Fruit fly (Drosophila melanogaster) whole organism, embryonic: ENCODE results near the gene Pph13.

Experiments
- ATbp ChIP-seq: fragments of 200-800 bp; sonication (Bioruptor generic); optimal IDR thresholded peaks from 2 replicates; lab custom pipeline; 2017; ENCODE audit warnings: missing biosample characterization, mild to moderate bottlenecking, missing genetic modification characterization, missing genetic modification reagents
- Awh ChIP-seq: fragments of 200-800 bp; sonication (Bioruptor generic); IDR thresholded peaks from 2 replicates; pipeline ENCODE4, ENCODE4 v1.3.6; 2022; ENCODE audit warnings: missing biosample characterization, missing genetic modification characterization
- CG1024 ChIP-seq: fragments of 200-800 bp; sonication (Bioruptor generic); IDR thresholded peaks from 2 replicates; pipeline ENCODE4 v1.3.6; 2022; ENCODE audit warnings: missing biosample characterization, missing genetic modification characterization
- CG11247 ChIP-seq: fragments of 200-800 bp; sonication (Bioruptor generic); IDR thresholded peaks from 2 replicates; pipeline ENCODE4 v1.3.6; 2022; ENCODE audit warnings: missing biosample characterization, missing genetic modification characterization
- CG12659 ChIP-seq: fragments of 200-800 bp; sonication (Bioruptor generic); optimal IDR thresholded peaks from 3 replicates; lab custom pipeline; 2017; ENCODE audit warnings: mild to moderate bottlenecking, missing biosample characterization, missing genetic modification reagents, missing genetic modification characterization
- CG14014 ChIP-seq: fragments of 200-800 bp; sonication (Bioruptor generic); IDR thresholded peaks from 2 replicates; pipeline ENCODE4 v1.3.6; 2022; ENCODE audit warnings: missing biosample characterization, missing genetic modification characterization
- CG14441 ChIP-seq: fragments of 200-800 bp; sonication (Bioruptor generic); IDR thresholded peaks from 2 replicates; pipeline ENCODE4 v1.3.6; 2022; ENCODE audit warnings: missing biosample characterization, missing genetic modification characterization
- CG14667 ChIP-seq: fragments of 200-800 bp; sonication (Bioruptor generic); IDR thresholded peaks from 2 replicates; pipeline ENCODE4 v1.3.6; 2022; ENCODE audit warnings: missing biosample characterization, missing genetic modification characterization
- CG15269 ChIP-seq: fragments of 200-800 bp; sonication (Bioruptor generic); optimal IDR thresholded peaks from 2 replicates; lab custom pipeline; 2018; ENCODE audit warnings: missing biosample characterization, mild to moderate bottlenecking, missing genetic modification characterization, moderate library complexity
- CG17186 ChIP-seq: fragments of 200-800 bp; sonication (Bioruptor generic); optimal IDR thresholded peaks from 3 replicates; lab custom pipeline; 2017; ENCODE audit warnings: missing biosample characterization, missing genetic modification reagents, missing genetic modification characterization
- CG17359 ChIP-seq: fragments of 200-800 bp; sonication (Bioruptor generic); optimal IDR thresholded peaks from 3 replicates; lab custom pipeline; 2018; ENCODE audit warnings: missing biosample characterization, mild to moderate bottlenecking, missing genetic modification characterization, moderate library complexity
- CG17612 ChIP-seq: fragments of 200-800 bp; sonication (Bioruptor generic); IDR thresholded peaks from 2 replicates; pipeline ENCODE4 v1.3.6; 2022; ENCODE audit warnings: missing biosample characterization, missing genetic modification characterization
- CG17829 ChIP-seq: fragments of 200-800 bp; optimal IDR thresholded peaks from 2 replicates; lab custom pipeline; 2019; ENCODE audit warnings: missing biosample characterization, mild to moderate bottlenecking, missing genetic modification characterization, moderate library complexity
- CG18476 ChIP-seq: fragments of 200-800 bp; sonication (Bioruptor generic); optimal IDR thresholded peaks from 2 replicates; lab custom pipeline; 2016; ENCODE audit warnings: missing biosample characterization, mild to moderate bottlenecking, missing genetic modification characterization
- CG18619 ChIP-seq: fragments of 200-800 bp; sonication (Bioruptor generic); optimal IDR thresholded peaks from 3 replicates; lab custom pipeline; 2017; ENCODE audit warnings: missing biosample characterization, mild to moderate bottlenecking, missing genetic modification characterization
- CG32767 ChIP-seq: fragments of 200-800 bp; sonication (Bioruptor generic); IDR thresholded peaks from 2 replicates; pipeline ENCODE4 v1.3.6; 2022; ENCODE audit warnings: missing biosample characterization, missing genetic modification characterization
- CG34224 ChIP-seq: fragments of 200-800 bp; sonication (Bioruptor generic); IDR thresholded peaks from 3 replicates; pipeline ENCODE4 v1.3.6; 2022; ENCODE audit warnings: missing biosample characterization, missing genetic modification characterization; ENCODE audit not compliant: partially characterized antibody
- CG43689 ChIP-seq: fragments of 200-800 bp; sonication (Bioruptor generic); IDR thresholded peaks from 2 replicates; pipeline ENCODE4 v1.3.6; 2022; ENCODE audit warnings: missing biosample characterization, missing genetic modification characterization
- CG5180 ChIP-seq: fragments of 200-800 bp; sonication (Bioruptor generic); optimal IDR thresholded peaks from 3 replicates; lab custom pipeline; 2017; ENCODE audit warnings: missing biosample characterization, missing genetic modification characterization, mild to moderate bottlenecking, moderate library complexity, missing genetic modification reagents
- CG7357 ChIP-seq: fragments of 200-800 bp; sonication (Bioruptor generic); IDR thresholded peaks from 3 replicates; pipeline ENCODE4 v1.3.6; 2022; ENCODE audit warnings: missing biosample characterization, missing genetic modification characterization
- CG8944 ChIP-seq: fragments of 200-800 bp; sonication (Bioruptor generic); optimal IDR thresholded peaks from 3 replicates; lab custom pipeline; 2016; ENCODE audit warnings: missing biosample characterization, missing genetic modification characterization
- CG9215 ChIP-seq: fragments of 200-800 bp; sonication (Bioruptor generic); IDR thresholded peaks from 2 replicates; pipeline ENCODE4 v1.3.6; 2022; ENCODE audit warnings: missing biosample characterization, missing genetic modification characterization
- Camta ChIP-seq: fragments of 200-800 bp; sonication (Bioruptor generic); optimal IDR thresholded peaks from 2 replicates; lab custom pipeline; 2016; ENCODE audit warnings: missing biosample characterization, missing genetic modification characterization
- Chrac-16 ChIP-seq: fragments of 200-800 bp; sonication (Bioruptor generic); optimal IDR thresholded peaks from 3 replicates; lab custom pipeline; 2016; ENCODE audit warnings: missing biosample characterization, missing genetic modification characterization
- E2f1 ChIP-seq: fragments of 200-800 bp; sonication (Bioruptor generic); IDR thresholded peaks from 2 replicates; pipeline ENCODE4 v1.3.6; 2022; ENCODE audit warnings: missing biosample characterization, missing genetic modification characterization
- E2f2 ChIP-seq: fragments of 200-800 bp; sonication (Bioruptor generic); IDR thresholded peaks from 2 replicates; pipeline ENCODE4 v1.3.6; 2022; ENCODE audit warnings: missing biosample characterization, missing genetic modification characterization
- HHEX ChIP-seq: fragments of 200-800 bp; sonication (Bioruptor generic); optimal IDR thresholded peaks from 3 replicates; lab custom pipeline; 2017; ENCODE audit warnings: missing biosample characterization, mild to moderate bottlenecking, missing genetic modification characterization, missing genetic modification reagents
- Lpt ChIP-seq: fragments of >200 bp; optimal IDR thresholded peaks from 2 replicates; lab custom pipeline; 2018; ENCODE audit warnings: missing biosample characterization, missing genetic modification characterization
- NFAT ChIP-seq: fragments of 200-800 bp; sonication (Bioruptor generic); IDR thresholded peaks from 2 replicates; pipeline ENCODE4 v1.3.6; 2022; ENCODE audit warnings: missing biosample characterization, missing genetic modification characterization
- Oli ChIP-seq: fragments of 200-800 bp; sonication (Bioruptor generic); optimal IDR thresholded peaks from 2 replicates; lab custom pipeline; 2018; ENCODE audit warnings: missing biosample characterization, mild to moderate bottlenecking, missing genetic modification characterization, moderate library complexity
- Usf ChIP-seq: fragments of 200-800 bp; sonication (Bioruptor generic); optimal IDR thresholded peaks from 2 replicates; lab custom pipeline; 2017; ENCODE audit warnings: missing genotype, missing biosample characterization, missing genetic modification characterization
- amos ChIP-seq: fragments of 200-800 bp; sonication (Bioruptor generic); IDR thresholded peaks from 2 replicates; pipeline ENCODE4 v1.3.6; 2022; ENCODE audit warnings: missing biosample characterization, missing genetic modification characterization; ENCODE audit not compliant: partially characterized antibody
- caup ChIP-seq: fragments of 200-800 bp; sonication (Bioruptor generic); optimal IDR thresholded peaks from 3 replicates; lab custom pipeline; 2017; ENCODE audit warnings: missing biosample characterization, mild to moderate bottlenecking, missing genetic modification characterization, moderate library complexity; ENCODE audit not compliant: severe bottlenecking
- croc ChIP-seq: fragments of 200-800 bp; sonication (Bioruptor generic); conservative IDR thresholded peaks from 3 replicates; pipeline ENCODE4 v1.3.6; 2022; ENCODE audit warnings: missing biosample characterization, missing genetic modification characterization
- crol ChIP-seq: fragments of 200-800 bp; sonication (Bioruptor generic); IDR thresholded peaks from 2 replicates; pipeline ENCODE4 v1.3.6; 2022; ENCODE audit warnings: missing biosample characterization, missing genetic modification characterization
- da ChIP-seq: fragments of 200-800 bp; sonication (Bioruptor generic); optimal IDR thresholded peaks from 2 replicates; lab custom pipeline; 2016; ENCODE audit warnings: missing biosample characterization, missing genetic modification characterization
- dati ChIP-seq: fragments of 200-800 bp; sonication (Bioruptor generic); IDR thresholded peaks from 2 replicates; pipeline ENCODE4 v1.3.6; 2022; ENCODE audit warnings: missing biosample characterization, missing genetic modification characterization
- dmrt11E ChIP-seq: fragments of 200-800 bp; sonication (Bioruptor generic); optimal IDR thresholded peaks from 3 replicates; lab custom pipeline; 2018; ENCODE audit warnings: missing biosample characterization, mild to moderate bottlenecking, missing genetic modification characterization, moderate library complexity
- ewg ChIP-seq: fragments of 200-800 bp; sonication (Bioruptor generic); optimal IDR thresholded peaks from 3 replicates; lab custom pipeline; 2017; ENCODE audit warnings: mild to moderate bottlenecking, missing biosample characterization, missing genetic modification reagents, missing genetic modification characterization
- fd3F ChIP-seq: fragments of 200-800 bp; sonication (Bioruptor generic); optimal IDR thresholded peaks from 2 replicates; lab custom pipeline; 2018; ENCODE audit warnings: missing biosample characterization, mild to moderate bottlenecking, missing genetic modification characterization, moderate library complexity
- gsb ChIP-seq: fragments of 200-800 bp; sonication (Bioruptor generic); IDR thresholded peaks from 2 replicates; pipeline ENCODE4 v1.3.6; 2022; ENCODE audit warnings: missing biosample characterization, missing genetic modification characterization
- hkb ChIP-seq, 2 experiments: fragments of 200-800 bp in 1 of 2; fragments of >200 bp in 1 of 2; sonication (Bioruptor generic) in 1 of 2; IDR thresholded peaks in 1 of 2; optimal IDR thresholded peaks in 1 of 2; 2 replicates each; pipeline versions ENCODE4 v1.3.6 to Lab custom; 2017 to 2022; ENCODE audit warnings: missing biosample characterization in 1 of 2, missing genetic modification characterization in 1 of 2
- inv ChIP-seq: fragments of 200-800 bp; sonication (Bioruptor generic); IDR thresholded peaks from 2 replicates; pipeline ENCODE4 v1.3.6; 2022; ENCODE audit warnings: missing biosample characterization, missing genetic modification characterization; ENCODE audit not compliant: partially characterized antibody
- kah ChIP-seq: fragments of 200-800 bp; sonication (Bioruptor generic); optimal IDR thresholded peaks from 2 replicates; lab custom pipeline; 2018; ENCODE audit warnings: missing biosample characterization, mild to moderate bottlenecking, missing genetic modification characterization
- org-1 ChIP-seq: fragments of 200-800 bp; sonication (Bioruptor generic); optimal IDR thresholded peaks from 2 replicates; lab custom pipeline; 2017; ENCODE audit warnings: missing biosample characterization, missing genetic modification characterization
- pum ChIP-seq: fragments of 200-800 bp; sonication (Bioruptor generic); optimal IDR thresholded peaks from 2 replicates; lab custom pipeline; 2016; ENCODE audit warnings: missing biosample characterization, missing genetic modification characterization
- sob ChIP-seq: fragments of 200-800 bp; sonication (Bioruptor generic); IDR thresholded peaks from 2 replicates; pipeline ENCODE4 v1.3.6; 2022; ENCODE audit warnings: missing biosample characterization, missing genetic modification characterization
- stwl ChIP-seq: fragments of 200-800 bp; sonication (Bioruptor generic); optimal IDR thresholded peaks from 3 replicates; lab custom pipeline; 2018; ENCODE audit warnings: missing biosample characterization, mild to moderate bottlenecking, missing genetic modification characterization, moderate library complexity
- vfl ChIP-seq: fragments of 200-800 bp; sonication (Bioruptor generic); optimal IDR thresholded peaks from 2 replicates; lab custom pipeline; 2016; ENCODE audit warnings: missing biosample characterization, missing genetic modification characterization

Pph13 gene

DNA sequence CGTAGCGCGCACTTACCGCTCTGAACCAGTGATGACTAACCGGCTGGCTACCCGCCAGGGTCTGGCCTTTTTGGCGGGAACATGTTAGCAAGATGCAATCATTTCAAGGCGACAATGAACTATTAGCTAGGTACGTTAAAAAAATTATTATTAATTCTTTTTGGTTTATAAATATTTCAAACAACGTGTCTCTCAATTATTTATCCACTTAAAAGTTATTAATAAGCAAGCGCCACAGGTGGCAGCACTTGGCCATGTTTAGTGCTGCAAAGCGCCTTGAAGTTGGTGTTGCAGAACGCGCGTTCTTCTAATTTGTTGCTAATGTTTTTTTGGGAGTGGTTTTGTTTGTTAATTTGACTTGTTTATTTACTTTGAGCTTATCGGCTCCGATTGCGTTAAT lies 3.1 kb upstream of the Pph13 start, which contains the start of the genes Ipk2 and cold (continued):
- TF ChIP-seq CG5180 (GFP tag; lab: Kevin White, UChicago): peak; percentile 27
- TF ChIP-seq CG11247: peak; percentile 64
- peak; percentile 87 for TF ChIP-seq caup
- peak; percentile 75 for TF ChIP-seq E2f1 (GFP tag; lab: Robert Waterston, UW)
- TF ChIP-seq CG17612 (GFP tag; lab: Robert Waterston, UW): peak; percentile 14; the same call in 1 of the 2 replicates
- TF ChIP-seq Oli (tag; lab: Kevin White, UChicago): peak; percentile 71
- TF ChIP-seq crol (GFP tag; lab: Robert Waterston, UW): no peak
- peak; percentile 84 for TF ChIP-seq HHEX (GFP tag; lab: Kevin White, UChicago)
- TF ChIP-seq gsb: 0 out of 2 replicates have a peak, but pooled peaks have one; percentile 5
- TF ChIP-seq inv (GFP tag; lab: Robert Waterston, UW): no peak
- no peak for TF ChIP-seq CG15269 (tag; lab: Kevin White, UChicago)
- TF ChIP-seq dati (GFP tag; lab: Robert Waterston, UW): no peak
- no peak for TF ChIP-seq Lpt (GFP tag; lab: Kevin White, UChicago)
- TF ChIP-seq CG9215: peak; percentile 80
- TF ChIP-seq CG32767: peak; percentile 44; the same call in 1 of the 2 replicates
- TF ChIP-seq stwl (tag; lab: Kevin White, UChicago): peak; percentile 66
- TF ChIP-seq CG14667: peak; percentile 58
- TF ChIP-seq amos (GFP tag; lab: Robert Waterston, UW): no peak; the same call in 1 of the 2 replicates
- TF ChIP-seq CG1024 (GFP tag; lab: Robert Waterston, UW): peak; percentile 63; the same call in 1 of the 2 replicates
- peak; percentile 63; the same call in 1 of the 2 replicates for TF ChIP-seq CG14014 (GFP tag; lab: Robert Waterston, UW)
- TF ChIP-seq CG17359 (tag; lab: Kevin White, UChicago): peak; percentile 62
- peak; percentile 56 for TF ChIP-seq ATbp (GFP tag; lab: Kevin White, UChicago)
- TF ChIP-seq vfl (GFP tag; lab: Kevin White, UChicago): peak; percentile 85
- TF ChIP-seq NFAT: no peak; the same call in 1 of the 2 replicates
- peak; percentile 92 for TF ChIP-seq hkb (optimal IDR thresholded peaks at IDR 0.05; lab: Kevin White, UChicago)
- peak; percentile 67 for TF ChIP-seq hkb (GFP tag; IDR thresholded peaks at IDR 0.05; lab: Robert Waterston, UW)
- peak; percentile 94 for TF ChIP-seq CG17186 (GFP tag; lab: Kevin White, UChicago)
- TF ChIP-seq sob (GFP tag; lab: Robert Waterston, UW): peak; percentile 86; the same call in 1 of the 2 replicates
- TF ChIP-seq ewg (GFP tag; lab: Kevin White, UChicago): peak; percentile 83
- no peak for TF ChIP-seq Awh (GFP tag; lab: Robert Waterston, UW)
- peak; percentile 93 for TF ChIP-seq CG12659 (GFP tag; lab: Kevin White, UChicago)
- TF ChIP-seq org-1 (GFP tag; lab: Kevin White, UChicago): peak; percentile 48
- TF ChIP-seq CG7357 (GFP tag; lab: Robert Waterston, UW): peak; percentile 57; the same call in 1 of the 3 replicates
- TF ChIP-seq CG17829 (tag; lab: Kevin White, UChicago): peak; percentile 77
- peak; percentile 78 for TF ChIP-seq E2f2 (GFP tag; lab: Robert Waterston, UW)
- peak; percentile 81 for TF ChIP-seq pum (GFP tag; lab: Kevin White, UChicago)
- TF ChIP-seq croc (GFP tag; lab: Robert Waterston, UW): peak; percentile 64
- TF ChIP-seq Chrac-16 (GFP tag; lab: Kevin White, UChicago): peak; percentile 78
- peak; percentile 85 for TF ChIP-seq CG18619 (GFP tag; lab: Kevin White, UChicago)
- peak; percentile 85 for TF ChIP-seq CG18476
- TF ChIP-seq Camta (GFP tag; lab: Kevin White, UChicago): peak; percentile 78
- TF ChIP-seq CG14441: peak; percentile 73
- 0 out of 2 replicates have a peak, but pooled peaks have one; percentile 10 for TF ChIP-seq CG43689 (GFP tag; lab: Robert Waterston, UW)
- TF ChIP-seq kah: peak; percentile 94
- peak; percentile 69 for TF ChIP-seq fd3F
- TF ChIP-seq CG8944: peak; percentile 31
- peak; percentile 65 for TF ChIP-seq Usf (GFP tag; lab: Kevin White, UChicago)
- TF ChIP-seq CG34224 (GFP tag; lab: Robert Waterston, UW): 0 out of 3 replicates have a peak, but pooled peaks have one; percentile 22
- peak; percentile 70 for TF ChIP-seq dmrt11E (tag; lab: Kevin White, UChicago)
- peak; percentile 37 for TF ChIP-seq da (GFP tag; lab: Kevin White, UChicago)
